Worm (Caenorhabditis elegans): ENCODE results near the gene srh-171.

DNA sequence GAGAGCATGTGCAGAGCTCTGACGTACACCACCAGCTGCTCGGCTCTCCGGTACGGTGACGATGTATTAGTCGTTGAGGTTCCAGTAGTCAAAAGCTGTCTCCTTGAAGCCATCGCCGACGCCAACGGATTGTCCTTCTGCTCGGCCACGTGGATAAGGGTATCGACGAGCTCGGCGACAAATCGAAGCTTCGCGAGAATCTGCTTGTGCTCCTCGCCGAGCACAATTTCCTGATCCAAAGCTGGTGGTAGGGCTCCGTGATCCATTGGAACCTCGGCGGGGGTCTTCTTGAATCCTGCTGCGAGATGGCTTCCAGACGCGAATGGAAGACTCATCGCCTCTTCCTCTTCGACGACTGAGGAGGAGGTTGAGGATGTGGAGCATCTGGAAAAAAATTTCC is 32.0 kb downstream of the srh-171 start:
- TF ChIP-seq ceh-82 (tag; optimal IDR thresholded peaks at IDR 0.05) (no peak), lin-39 (tag; optimal IDR thresholded peaks at IDR 0.05) (no peak), lir-3 (tag; optimal IDR thresholded peaks at IDR 0.05; ENCODE audit: poor library complexity) (no peak), nhr-20 (tag; optimal IDR thresholded peaks at IDR 0.05) (no peak), grh-1 (GFP tag; IDR thresholded peaks at IDR 0.05) (no peak), jun-1 (tag; optimal IDR thresholded peaks at IDR 0.05) (no peak), unc-62 (GFP tag; optimal IDR thresholded peaks at IDR 0.05) (no peak), dpl-1 (GFP tag; optimal IDR thresholded peaks at IDR 0.05) (no peak), nhr-90 (tag; optimal IDR thresholded peaks at IDR 0.05; ENCODE audit: poor library complexity) (no peak)
